Fruit fly (Drosophila melanogaster) whole organism, wandering third instar larva: Measurements from ENCODE around the gene Vago.

Experiments
- CrebA ChIP-seq: fragments of 200-800 bp; sonication (Bioruptor generic); optimal IDR thresholded peaks from 2 replicates; lab custom pipeline; 2016; ENCODE audit warnings: missing biosample characterization, mild to moderate bottlenecking, missing genetic modification characterization, borderline replicate concordance
- Dfd ChIP-seq: fragments of >200 bp; optimal IDR thresholded peaks from 2 replicates; lab custom pipeline; 2017; ENCODE audit warnings: missing biosample characterization, missing genetic modification characterization
- Dif ChIP-seq: fragments of 200-275, 200-300 bp; sonication (Bioruptor generic); optimal IDR thresholded peaks from 2 replicates; lab custom pipeline; 2018; ENCODE audit warnings: missing biosample characterization, missing genetic modification characterization; ENCODE audit not compliant: partially characterized antibody
- GATAd ChIP-seq: sonication (Bioruptor generic); optimal IDR thresholded peaks from 2 replicates; lab custom pipeline; 2016; ENCODE audit warnings: missing biosample characterization, missing genetic modification characterization
- HLH106 ChIP-seq: fragments of 200-800 bp; optimal IDR thresholded peaks from 3 replicates; lab custom pipeline; 2019; ENCODE audit warnings: missing biosample characterization, mild to moderate bottlenecking, missing genetic modification characterization, moderate library complexity
- Hnf4 ChIP-seq: fragments of 200-800 bp; sonication (Bioruptor generic); optimal IDR thresholded peaks from 2 replicates; lab custom pipeline; 2016; ENCODE audit warnings: missing biosample characterization, mild to moderate bottlenecking, missing genetic modification characterization
- Hr78 ChIP-seq: fragments of >200 bp; optimal IDR thresholded peaks from 2 replicates; lab custom pipeline; 2017; ENCODE audit warnings: missing biosample characterization, missing genetic modification characterization
- Hr83 ChIP-seq: fragments of 200-300 bp; sonication (Bioruptor generic); optimal IDR thresholded peaks from 2 replicates; lab custom pipeline; 2016; ENCODE audit warnings: missing biosample characterization, mild to moderate bottlenecking, missing genetic modification characterization, moderate library complexity; ENCODE audit not compliant: poor library complexity, severe bottlenecking
- Jra ChIP-seq: sonication (Bioruptor generic); optimal IDR thresholded peaks from 2 replicates; lab custom pipeline; 2016; ENCODE audit warnings: missing biosample characterization, missing genetic modification characterization
- Mio ChIP-seq: sonication (Bioruptor generic); optimal IDR thresholded peaks from 2 replicates; lab custom pipeline; 2016; ENCODE audit warnings: missing biosample characterization, missing genetic modification characterization
- Myc ChIP-seq: fragments of >200 bp; optimal IDR thresholded peaks from 2 replicates; lab custom pipeline; 2017
- N ChIP-seq: fragments of >200 bp; optimal IDR thresholded peaks from 2 replicates; lab custom pipeline; 2018; ENCODE audit warnings: missing biosample characterization, missing external identifiers, missing genetic modification characterization
- Rel ChIP-seq, 2 experiments: fragments of 200-800 bp; sonication (Bioruptor generic) in 1 of 2; optimal IDR thresholded peaks; 2 replicates in 1 of 2; 3 replicates in 1 of 2; lab custom pipeline; 2016 to 2019; ENCODE audit warnings: mild to moderate bottlenecking in 2 of 2, missing biosample characterization in 2 of 2, missing genetic modification characterization in 2 of 2, moderate library complexity in 1 of 2
- Sp1 ChIP-seq: fragments of 200-800 bp; sonication (Bioruptor generic); optimal IDR thresholded peaks from 3 replicates; lab custom pipeline; 2019; ENCODE audit warnings: missing biosample characterization, mild to moderate bottlenecking, missing genetic modification characterization, moderate library complexity
- Vsx2 ChIP-seq: fragments of 200-300, 225-300 bp; sonication (Bioruptor generic); optimal IDR thresholded peaks from 2 replicates; lab custom pipeline; 2018; ENCODE audit warnings: missing biosample characterization, missing genetic modification characterization; ENCODE audit not compliant: partially characterized antibody
- brk ChIP-seq: fragments of 200-800 bp; sonication (Bioruptor generic); optimal IDR thresholded peaks from 2 replicates; lab custom pipeline; 2016; ENCODE audit warnings: missing biosample characterization, mild to moderate bottlenecking, missing genetic modification characterization
- dl ChIP-seq, 2 experiments: fragments of 175-275, 200-275 bp in 1 of 2; fragments of 200-275 bp in 1 of 2; sonication (Bioruptor generic); optimal IDR thresholded peaks; lab custom pipeline; 2018; ENCODE audit warnings: mild to moderate bottlenecking in 2 of 2, missing biosample characterization in 2 of 2, missing genetic modification characterization in 2 of 2, moderate library complexity in 2 of 2; ENCODE audit not compliant: partially characterized antibody in 2 of 2, insufficient read depth in 1 of 2
- dmrt93B ChIP-seq: fragments of 200-800 bp; sonication (Bioruptor generic); optimal IDR thresholded peaks from 2 replicates; lab custom pipeline; 2018; ENCODE audit warnings: missing biosample characterization, mild to moderate bottlenecking, missing genetic modification characterization
- dsf ChIP-seq: sonication (Bioruptor generic); optimal IDR thresholded peaks from 2 replicates; lab custom pipeline; 2016; ENCODE audit warnings: missing biosample characterization, missing genetic modification characterization, borderline replicate concordance
- foxo ChIP-seq, 2 experiments: fragments of 200-800 bp; sonication (Bioruptor generic); optimal IDR thresholded peaks; 2 replicates in 1 of 2; 3 replicates in 1 of 2; lab custom pipeline; 2016 to 2017; ENCODE audit warnings: missing biosample characterization in 2 of 2, missing genetic modification characterization in 2 of 2
- fru ChIP-seq: fragments of 200-800 bp; sonication (Bioruptor generic); optimal IDR thresholded peaks from 3 replicates; lab custom pipeline; 2016; ENCODE audit warnings: missing biosample characterization, mild to moderate bottlenecking, missing genetic modification characterization
- jim ChIP-seq: fragments of 175-275, 200-325 bp; sonication (Bioruptor generic); optimal IDR thresholded peaks from 2 replicates; lab custom pipeline; 2016; ENCODE audit warnings: missing biosample characterization, mild to moderate bottlenecking, missing genetic modification characterization
- pan ChIP-seq: fragments of >200 bp; optimal IDR thresholded peaks from 2 replicates; lab custom pipeline; 2017
- rgr ChIP-seq: fragments of 200-800 bp; sonication (Bioruptor generic); optimal IDR thresholded peaks from 3 replicates; lab custom pipeline; 2016; ENCODE audit warnings: missing biosample characterization, mild to moderate bottlenecking, missing genetic modification characterization
- sv ChIP-seq: fragments of 200-800 bp; sonication (Bioruptor generic); optimal IDR thresholded peaks from 3 replicates; lab custom pipeline; 2016; ENCODE audit warnings: missing biosample characterization, missing genetic modification characterization
- tai ChIP-seq: sonication (Bioruptor generic); optimal IDR thresholded peaks from 2 replicates; lab custom pipeline; 2016; ENCODE audit warnings: missing biosample characterization, missing genetic modification characterization
- usp ChIP-seq: fragments of >200 bp; optimal IDR thresholded peaks from 2 replicates; lab custom pipeline; 2017; ENCODE audit warnings: missing biosample characterization, missing genetic modification characterization

Gene Vago

DNA sequence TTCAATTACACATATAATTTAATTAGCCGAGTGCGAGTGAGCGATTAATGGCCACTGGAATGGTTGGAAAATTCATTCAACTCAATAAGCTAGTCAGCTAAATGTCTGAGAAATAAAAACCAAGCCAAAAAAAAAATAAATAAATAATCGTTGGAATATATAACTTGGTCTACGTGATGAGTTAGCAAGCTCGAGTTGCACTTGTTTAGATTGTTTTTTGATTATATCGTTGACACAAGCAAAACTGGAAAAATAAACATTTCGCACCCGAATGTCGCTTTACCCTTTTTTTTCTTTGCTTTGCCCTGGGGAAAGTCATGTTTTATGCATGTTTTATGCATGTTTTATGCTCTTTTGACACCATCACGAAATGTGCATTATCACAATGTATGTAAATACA is 6.1 kb upstream of the Vago start:
- TF ChIP-seq dl (GFP tag; optimal IDR thresholded peaks at IDR 0.05; lab: Kevin White, UChicago; ENCODE audit: insufficient read depth in 1 of 2, partially characterized antibody in 2 of 2) (no peak), Dfd (no peak), Rel (GFP tag; optimal IDR thresholded peaks at IDR 0.05; lab: Kevin White, UChicago) (no peak), Rel (tag; optimal IDR thresholded peaks at IDR 0.05; lab: Kevin White, UChicago) (no peak), jim (no peak), Vsx2 (no peak), Dif (GFP tag; lab: Kevin White, UChicago) (no peak), rgr (GFP tag; lab: Kevin White, UChicago) (no peak), usp (GFP tag; lab: Kevin White, UChicago) (no peak), Hr78 (GFP tag; lab: Kevin White, UChicago) (no peak), sv (GFP tag; lab: Kevin White, UChicago) (no peak), CrebA (GFP tag; lab: Kevin White, UChicago) (no peak), brk (GFP tag; lab: Kevin White, UChicago) (no peak), foxo (GFP tag; optimal IDR thresholded peaks at IDR 0.05; lab: Kevin White, UChicago) (no peak), Hr83 (GFP tag; lab: Kevin White, UChicago) (no peak), tai (GFP tag; lab: Kevin White, UChicago) (no peak), dmrt93B (GFP tag; lab: Kevin White, UChicago) (no peak), Sp1 (GFP tag; lab: Kevin White, UChicago) (no peak), pan (lab: Kevin White, UChicago) (no peak), Hnf4 (no peak)
- TF ChIP-seq, all 38 proteins: peak for 0

DNA sequence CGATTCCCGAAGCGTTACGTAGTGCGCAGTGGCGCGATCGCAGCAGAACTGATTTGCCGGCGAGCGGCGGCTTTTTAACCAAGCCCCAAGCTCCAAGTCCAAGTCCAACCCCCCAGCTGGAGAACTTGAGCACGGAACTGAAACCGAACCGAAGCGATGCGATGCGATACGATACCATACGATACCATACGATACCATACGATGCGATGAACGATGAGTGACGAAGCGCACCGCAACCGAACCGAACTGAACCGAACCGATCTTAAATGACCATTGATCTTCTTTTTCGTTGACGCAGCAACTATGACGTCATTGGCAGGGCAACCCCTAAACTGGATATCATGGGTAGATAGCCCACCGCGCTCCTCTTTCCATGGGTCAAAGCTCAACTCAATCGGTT is 2.8 kb upstream of the Vago start, which contains the start of gene sev:
Gene sev, minus strand, starts transcription at position 50 of the 400 bp plus-strand sequence.
- no peak for TF ChIP-seq Dfd
- no peak for TF ChIP-seq tai (GFP tag; lab: Kevin White, UChicago)
- TF ChIP-seq HLH106 (tag; lab: Kevin White, UChicago): no peak
- no peak for TF ChIP-seq GATAd (GFP tag; lab: Kevin White, UChicago)
- no peak for TF ChIP-seq Hnf4

DNA sequence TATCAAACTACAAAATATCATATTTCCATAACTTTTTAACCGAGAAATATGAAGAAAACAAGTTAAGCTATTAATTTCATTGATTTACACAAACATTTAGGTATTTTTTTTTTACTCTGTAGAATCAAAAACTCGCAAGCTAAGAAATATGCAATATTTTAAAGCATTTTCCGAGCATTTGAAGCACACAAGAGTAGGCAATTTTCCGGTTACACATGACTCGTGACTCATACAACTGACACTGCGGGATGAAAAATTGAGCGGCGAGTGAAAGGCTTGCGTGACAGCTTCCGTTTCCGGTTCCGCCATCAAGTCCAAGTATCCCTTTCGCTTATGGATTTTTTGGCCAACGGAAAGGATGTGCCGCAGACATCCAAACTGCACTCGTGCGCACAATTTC is 1.7 kb upstream of the Vago start:
- no peak for TF ChIP-seq fru (GFP tag; lab: Kevin White, UChicago)
- TF ChIP-seq GATAd (GFP tag; lab: Kevin White, UChicago): no peak
- TF ChIP-seq jim: no peak
- no peak for TF ChIP-seq dmrt93B (GFP tag; lab: Kevin White, UChicago)
- TF ChIP-seq Hnf4: no peak
- no peak for TF ChIP-seq Rel (GFP tag; optimal IDR thresholded peaks at IDR 0.05; lab: Kevin White, UChicago)
- no peak for TF ChIP-seq Rel (tag; optimal IDR thresholded peaks at IDR 0.05; lab: Kevin White, UChicago)
- TF ChIP-seq N (GFP tag; lab: Kevin White, UChicago): peak; percentile 7
- TF ChIP-seq Mio: no peak

DNA sequence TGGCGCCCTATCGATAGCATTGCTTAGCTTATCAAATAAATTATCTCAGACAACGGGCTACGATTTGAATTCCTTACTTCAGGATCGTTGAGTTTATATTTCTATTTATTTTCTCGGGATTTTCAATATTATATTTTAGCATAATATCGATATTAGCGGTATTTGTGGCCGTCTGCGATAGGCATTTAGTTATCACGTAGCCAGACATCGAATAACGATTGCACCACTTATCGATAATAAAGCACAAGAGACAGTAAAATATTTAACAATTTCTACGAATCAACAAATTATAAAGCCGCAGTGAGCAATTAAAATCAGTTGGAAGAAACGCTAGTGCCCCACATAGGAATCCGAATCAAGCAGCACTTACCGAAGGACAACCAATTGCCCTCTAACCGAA is 1.1 kb downstream of the Vago start, which contains the start of gene CG2076:
Gene CG2076, plus strand, starts transcription at position 50 of the 400 bp plus-strand sequence.
- no peak for TF ChIP-seq Sp1 (GFP tag; lab: Kevin White, UChicago)
- TF ChIP-seq Jra (GFP tag; lab: Kevin White, UChicago): no peak
- TF ChIP-seq Dfd: no peak
- no peak for TF ChIP-seq usp (GFP tag; lab: Kevin White, UChicago)
- no peak for TF ChIP-seq sv (GFP tag; lab: Kevin White, UChicago)
- no peak for TF ChIP-seq foxo (GFP tag; optimal IDR thresholded peaks at IDR 0.05; lab: Kevin White, UChicago)
- TF ChIP-seq GATAd (GFP tag; lab: Kevin White, UChicago): no peak
- no peak for TF ChIP-seq Hr78 (GFP tag; lab: Kevin White, UChicago)
- TF ChIP-seq, all 38 proteins: peak for 0

DNA sequence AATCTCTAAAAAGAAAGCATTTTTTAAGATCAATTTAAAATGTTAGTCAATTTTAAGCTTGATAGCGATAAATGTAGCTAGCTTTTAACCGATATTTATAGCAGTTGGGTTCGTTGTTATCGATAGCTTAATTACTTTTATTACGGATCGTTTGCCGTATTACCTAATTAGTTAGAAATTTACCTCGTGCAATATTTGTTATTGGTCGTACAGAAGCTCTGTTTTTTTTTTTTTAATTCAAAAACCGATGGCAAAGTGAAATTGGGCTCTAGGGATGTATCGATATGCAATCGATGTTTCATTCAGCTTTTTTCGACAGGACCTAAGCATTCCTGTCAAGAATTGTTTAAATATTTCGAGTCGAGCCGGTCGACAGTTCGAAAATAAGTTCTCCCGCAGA is 3.1 kb downstream of the Vago start, which contains the start of gene CG2061:
Gene CG2061, plus strand, starts transcription at position 292 of the 400 bp plus-strand sequence.
- no peak for TF ChIP-seq rgr (GFP tag; lab: Kevin White, UChicago)
- peak; percentile 10 for TF ChIP-seq Myc (lab: Kevin White, UChicago)
- TF ChIP-seq fru (GFP tag; lab: Kevin White, UChicago): no peak

DNA sequence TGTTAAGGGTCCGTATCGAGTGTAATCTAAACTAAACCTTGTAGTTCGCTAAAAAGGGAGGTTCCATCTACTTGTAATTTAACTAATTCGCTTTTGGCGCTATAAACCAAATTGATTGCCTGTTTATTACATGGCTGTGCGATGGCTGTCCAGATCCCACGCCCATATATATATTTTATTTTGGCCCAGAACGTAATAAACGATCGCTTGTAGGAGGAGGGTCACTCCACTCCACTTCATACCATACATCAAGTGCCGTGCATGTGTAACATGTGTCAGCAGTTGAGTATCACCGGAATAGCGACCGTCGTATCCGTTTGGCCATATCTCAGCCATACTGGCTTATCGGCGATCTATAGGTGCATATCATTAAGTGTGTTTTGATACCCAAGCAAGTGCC is 6.2 kb downstream of the Vago start:
- TF ChIP-seq foxo (GFP tag; optimal IDR thresholded peaks at IDR 0.05; lab: Kevin White, UChicago) (no peak), Hr83 (GFP tag; lab: Kevin White, UChicago) (no peak), dsf (GFP tag; lab: Kevin White, UChicago) (no peak)
